Fruit fly (Drosophila melanogaster) whole organism, embryonic: Measurements from ENCODE around the gene CG14715.

Experiments used
- ATbp ChIP-seq: fragments of 200-800 bp; sonication (Bioruptor generic); optimal IDR thresholded peaks from 2 replicates; lab custom pipeline; 2017; ENCODE audit warnings: missing biosample characterization, mild to moderate bottlenecking, missing genetic modification characterization, missing genetic modification reagents
- Asciz ChIP-seq: fragments of 200-800 bp; sonication (Bioruptor generic); optimal IDR thresholded peaks from 2 replicates; lab custom pipeline; 2017; ENCODE audit warnings: missing biosample characterization, mild to moderate bottlenecking, missing genetic modification characterization, missing genetic modification reagents
- B-H1 ChIP-seq: fragments of 200-800 bp; sonication (Bioruptor generic); IDR thresholded peaks from 3 replicates; pipeline ENCODE4 v1.3.6; 2022; ENCODE audit warnings: missing biosample characterization, missing genetic modification characterization
- Bdp1 ChIP-seq: fragments of 200-800 bp; sonication (Bioruptor generic); optimal IDR thresholded peaks from 3 replicates; lab custom pipeline; 2016; ENCODE audit warnings: missing biosample characterization, missing genetic modification characterization
- CG10274 ChIP-seq: fragments of 200-800 bp; sonication (Bioruptor generic); optimal IDR thresholded peaks from 3 replicates; lab custom pipeline; 2017; ENCODE audit warnings: missing biosample characterization, mild to moderate bottlenecking, missing genetic modification characterization
- CG10366 ChIP-seq: fragments of 200-800 bp; sonication (Bioruptor generic); IDR thresholded peaks from 2 replicates; pipeline ENCODE4 v1.3.6; 2022; ENCODE audit warnings: missing biosample characterization, missing genetic modification characterization
- CG11247 ChIP-seq: fragments of 200-800 bp; sonication (Bioruptor generic); IDR thresholded peaks from 2 replicates; pipeline ENCODE4 v1.3.6; 2022; ENCODE audit warnings: missing biosample characterization, missing genetic modification characterization
- CG12071 ChIP-seq: fragments of 200-800 bp; sonication (Bioruptor generic); optimal IDR thresholded peaks from 3 replicates; lab custom pipeline; 2018; ENCODE audit warnings: missing biosample characterization, mild to moderate bottlenecking, missing genetic modification characterization
- CG12104 ChIP-seq: fragments of 200-800 bp; sonication (Bioruptor generic); optimal IDR thresholded peaks from 3 replicates; lab custom pipeline; 2016; ENCODE audit warnings: missing biosample characterization, missing genetic modification characterization
- CG13296 ChIP-seq: fragments of 200-800 bp; sonication (Bioruptor generic); optimal IDR thresholded peaks from 3 replicates; lab custom pipeline; 2018; ENCODE audit warnings: missing biosample characterization, mild to moderate bottlenecking, missing genetic modification characterization
- CG15011 ChIP-seq: fragments of 200-800 bp; sonication (Bioruptor generic); optimal IDR thresholded peaks from 3 replicates; lab custom pipeline; 2018; ENCODE audit warnings: missing biosample characterization, mild to moderate bottlenecking, missing genetic modification characterization
- CG17385 ChIP-seq: fragments of 200-800 bp; sonication (Bioruptor generic); optimal IDR thresholded peaks from 3 replicates; lab custom pipeline; 2018; ENCODE audit warnings: missing biosample characterization, mild to moderate bottlenecking, missing genetic modification characterization
- CG18764 ChIP-seq: fragments of 200-800 bp; sonication (Bioruptor generic); optimal IDR thresholded peaks from 3 replicates; lab custom pipeline; 2016; ENCODE audit warnings: missing biosample characterization, missing genetic modification characterization
- CG3281 ChIP-seq: fragments of 200-800 bp; sonication (Bioruptor generic); optimal IDR thresholded peaks from 3 replicates; lab custom pipeline; 2017; ENCODE audit warnings: missing biosample characterization, mild to moderate bottlenecking, missing genetic modification characterization
- CG3847 ChIP-seq: fragments of 200-800 bp; sonication (Bioruptor generic); IDR thresholded peaks from 2 replicates; pipeline ENCODE4 v1.3.6; 2022; ENCODE audit warnings: missing biosample characterization, missing genetic modification characterization
- CG4617 ChIP-seq: fragments of 200-800 bp; sonication (Bioruptor generic); optimal IDR thresholded peaks from 3 replicates; lab custom pipeline; 2016; ENCODE audit warnings: missing biosample characterization, missing genetic modification characterization, borderline replicate concordance
- CG4820 ChIP-seq: fragments of 200-800 bp; sonication (Bioruptor generic); optimal IDR thresholded peaks from 3 replicates; lab custom pipeline; 2016; ENCODE audit warnings: missing biosample characterization, missing genetic modification characterization
- CG5953 ChIP-seq: fragments of 200-800 bp; sonication (Bioruptor generic); IDR thresholded peaks from 2 replicates; pipeline ENCODE4 v1.3.6; 2022; ENCODE audit warnings: missing biosample characterization, missing genetic modification characterization
- CG6689 ChIP-seq: fragments of 200-800 bp; sonication (Bioruptor generic); IDR thresholded peaks from 2 replicates; pipeline ENCODE4 v1.3.6; 2022; ENCODE audit warnings: missing biosample characterization, missing genetic modification characterization
- CG6791 ChIP-seq: fragments of 200-800 bp; sonication (Bioruptor generic); IDR thresholded peaks from 3 replicates; pipeline ENCODE4 v1.3.6; 2022; ENCODE audit warnings: missing biosample characterization, missing genetic modification characterization; ENCODE audit not compliant: partially characterized antibody
- CG7928 ChIP-seq: fragments of 200-800 bp; sonication (Bioruptor generic); optimal IDR thresholded peaks from 2 replicates; lab custom pipeline; 2017; ENCODE audit warnings: missing biosample characterization, mild to moderate bottlenecking, missing genetic modification characterization
- CoRest ChIP-seq: fragments of 200-800 bp; sonication (Bioruptor generic); optimal IDR thresholded peaks from 3 replicates; lab custom pipeline; 2018; ENCODE audit warnings: missing biosample characterization, mild to moderate bottlenecking, missing genetic modification characterization, moderate library complexity
- Gug ChIP-seq: fragments of 200-800 bp; sonication (Bioruptor generic); IDR thresholded peaks from 4 replicates; pipeline ENCODE4 v1.3.6; 2022; ENCODE audit warnings: missing biosample characterization, missing genetic modification characterization
- HLH54F ChIP-seq: fragments of 200-800 bp; sonication (Bioruptor generic); optimal IDR thresholded peaks from 3 replicates; lab custom pipeline; 2016; ENCODE audit warnings: missing biosample characterization, missing genetic modification characterization
- Lhr ChIP-seq: fragments of 200-800 bp; sonication (Bioruptor generic); optimal IDR thresholded peaks from 3 replicates; lab custom pipeline; 2017; ENCODE audit warnings: mild to moderate bottlenecking, missing biosample characterization, missing genetic modification reagents, missing genetic modification characterization
- MBD-R2 ChIP-seq: fragments of 200-800 bp; sonication (Bioruptor generic); IDR thresholded peaks from 2 replicates; pipeline ENCODE4 v1.3.6; 2022; ENCODE audit warnings: missing biosample characterization, missing genetic modification characterization
- Mes4 ChIP-seq: fragments of 200-800 bp; sonication (Bioruptor generic); optimal IDR thresholded peaks from 2 replicates; lab custom pipeline; 2016; ENCODE audit warnings: missing biosample characterization, missing genetic modification characterization
- NFAT ChIP-seq: fragments of 200-800 bp; sonication (Bioruptor generic); IDR thresholded peaks from 2 replicates; pipeline ENCODE4 v1.3.6; 2022; ENCODE audit warnings: missing biosample characterization, missing genetic modification characterization
- PHDP ChIP-seq: fragments of 200-800 bp; sonication (Bioruptor generic); optimal IDR thresholded peaks from 3 replicates; lab custom pipeline; 2018; ENCODE audit warnings: missing biosample characterization, mild to moderate bottlenecking, missing genetic modification characterization, moderate library complexity
- Ravus ChIP-seq: fragments of 200-800 bp; sonication (Bioruptor generic); IDR thresholded peaks from 2 replicates; pipeline ENCODE4 v1.3.6; 2022; ENCODE audit warnings: missing biosample characterization, missing genetic modification characterization
- Scr ChIP-seq: fragments of 200-800 bp; sonication (Bioruptor generic); IDR thresholded peaks from 2 replicates; pipeline ENCODE4 v1.3.6; 2022; ENCODE audit warnings: missing biosample characterization, missing genetic modification characterization; ENCODE audit not compliant: partially characterized antibody
- Ssrp ChIP-seq: fragments of 200-800 bp; sonication (Bioruptor generic); optimal IDR thresholded peaks from 2 replicates; lab custom pipeline; 2018; ENCODE audit warnings: missing biosample characterization, mild to moderate bottlenecking, missing genetic modification characterization, moderate library complexity
- ash1 ChIP-seq: fragments of 200-800 bp; sonication (Bioruptor generic); optimal IDR thresholded peaks from 2 replicates; lab custom pipeline; 2018; ENCODE audit warnings: missing biosample characterization, mild to moderate bottlenecking, missing genetic modification characterization
- corto ChIP-seq: fragments of 200-800 bp; sonication (Bioruptor generic); optimal IDR thresholded peaks from 2 replicates; lab custom pipeline; 2016; ENCODE audit warnings: missing biosample characterization, mild to moderate bottlenecking, missing genetic modification characterization, moderate library complexity
- dpn ChIP-seq, 2 experiments: fragments of 200-800 bp; sonication (Bioruptor generic); optimal IDR thresholded peaks; 3 replicates each; lab custom pipeline; 2016; ENCODE audit warnings: missing biosample characterization in 2 of 2, missing genetic modification characterization in 2 of 2
- eve ChIP-seq, 2 experiments: fragments of >200 bp; optimal IDR thresholded peaks; 2 replicates each; lab custom pipeline; 2017; ENCODE audit warnings: missing biosample characterization in 2 of 2, missing genetic modification characterization in 2 of 2
- gcm2 ChIP-seq: fragments of 200-800 bp; sonication (Bioruptor generic); optimal IDR thresholded peaks from 2 replicates; lab custom pipeline; 2016; ENCODE audit warnings: missing biosample characterization, missing genetic modification characterization
- kay ChIP-seq: fragments of 200-800 bp; sonication (Bioruptor generic); optimal IDR thresholded peaks from 2 replicates; lab custom pipeline; 2016; ENCODE audit warnings: missing biosample characterization, missing genetic modification characterization
- lmd ChIP-seq: fragments of 200-800 bp; sonication (Bioruptor generic); IDR thresholded peaks from 2 replicates; pipeline ENCODE4 v1.3.6; 2022; ENCODE audit warnings: missing biosample characterization, missing genetic modification characterization
- mirr ChIP-seq: fragments of 200-800 bp; sonication (Bioruptor generic); optimal IDR thresholded peaks from 3 replicates; lab custom pipeline; 2018; ENCODE audit warnings: missing biosample characterization, mild to moderate bottlenecking, missing genetic modification characterization
- p53 ChIP-seq: fragments of 200-800 bp; sonication (Bioruptor generic); optimal IDR thresholded peaks from 2 replicates; lab custom pipeline; 2016; ENCODE audit warnings: missing biosample characterization, missing genetic modification characterization
- pnt ChIP-seq: fragments of 200-800 bp; sonication (Bioruptor generic); optimal IDR thresholded peaks from 3 replicates; lab custom pipeline; 2016; ENCODE audit warnings: missing biosample characterization, missing genetic modification characterization
- run ChIP-seq: fragments of 200-800 bp; sonication (Bioruptor generic); optimal IDR thresholded peaks from 3 replicates; lab custom pipeline; 2018; ENCODE audit warnings: missing biosample characterization, mild to moderate bottlenecking, missing genetic modification characterization
- sc ChIP-seq, 3 experiments: fragments of >200 bp in 2 of 3; fragments of 200-800 bp in 1 of 3; sonication (Bioruptor generic) in 1 of 3; optimal IDR thresholded peaks; 2 replicates in 2 of 3; 3 replicates in 1 of 3; lab custom pipeline; 2017; ENCODE audit warnings: mild to moderate bottlenecking in 1 of 3, missing biosample characterization in 1 of 3, missing genetic modification characterization in 1 of 3, missing genetic modification reagents in 1 of 3
- sens ChIP-seq: fragments of 200-800 bp; sonication (Bioruptor generic); peaks from one replicate; lab custom pipeline; 2016; ENCODE audit warnings: missing biosample characterization, missing genetic modification characterization
- sima ChIP-seq: fragments of 200-800 bp; sonication (Bioruptor generic); optimal IDR thresholded peaks from 2 replicates; lab custom pipeline; 2016; ENCODE audit warnings: missing biosample characterization, missing genetic modification characterization
- sr ChIP-seq: fragments of 200-800 bp; sonication (Bioruptor generic); IDR thresholded peaks from 3 replicates; pipeline ENCODE4 v1.3.6; 2022; ENCODE audit warnings: missing biosample characterization, missing genetic modification characterization
- tna ChIP-seq: fragments of 200-800 bp; sonication (Bioruptor generic); IDR thresholded peaks from 2 replicates; pipeline ENCODE4 v1.3.6; 2022; ENCODE audit warnings: missing biosample characterization, missing genetic modification characterization; ENCODE audit not compliant: partially characterized antibody
- twi ChIP-seq: fragments of 200-800 bp; optimal IDR thresholded peaks from 2 replicates; lab custom pipeline; 2019; ENCODE audit warnings: missing biosample characterization, mild to moderate bottlenecking, missing genetic modification characterization, moderate library complexity
- zen ChIP-seq: fragments of 200-800 bp; sonication (Bioruptor generic); optimal IDR thresholded peaks from 3 replicates; lab custom pipeline; 2018; ENCODE audit warnings: missing biosample characterization, mild to moderate bottlenecking, missing genetic modification characterization, moderate library complexity
- zfh1 ChIP-seq: fragments of 200-800 bp; sonication (Bioruptor generic); IDR thresholded peaks from 3 replicates; pipeline ENCODE4 v1.3.6; 2022; ENCODE audit warnings: missing biosample characterization, missing genetic modification characterization

Gene CG14715

DNA sequence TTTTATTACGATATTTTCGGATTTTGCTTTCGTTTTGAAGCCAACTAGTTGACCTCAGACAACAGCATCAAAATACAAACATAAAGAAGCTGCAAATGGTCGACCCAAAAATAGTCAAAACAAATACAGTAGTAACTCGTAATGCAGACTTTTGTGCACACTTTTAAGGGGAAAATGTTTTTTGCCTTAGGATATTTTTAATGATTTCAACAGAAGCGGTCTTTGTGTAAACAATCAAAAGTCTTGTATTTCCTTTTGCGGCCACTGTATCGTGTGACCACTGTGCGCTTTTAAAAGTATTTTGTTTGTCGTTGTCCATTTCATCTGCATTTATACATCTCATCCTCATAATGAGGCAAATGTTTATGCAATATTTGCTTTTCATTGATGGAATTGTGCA, 24.6 kb upstream of the CG14715 start (continued):
- TF ChIP-seq CG6689 (peak; percentile 95), run (tag; lab: Kevin White, UChicago) (peak; percentile 86), CG10274 (GFP tag; lab: Kevin White, UChicago) (peak; percentile 85), CG15011 (GFP tag; lab: Kevin White, UChicago) (peak; percentile 91), CG12071 (peak; percentile 97), PHDP (tag; lab: Kevin White, UChicago) (peak; percentile 96), B-H1 (GFP tag; lab: Robert Waterston, UW) (peak; percentile 95), Scr (GFP tag; lab: Robert Waterston, UW) (no peak), ash1 (peak; percentile 73), kay (GFP tag; lab: Kevin White, UChicago) (peak; percentile 84), p53 (GFP tag; lab: Kevin White, UChicago) (peak; percentile 89), mirr (GFP tag; lab: Kevin White, UChicago) (peak; percentile 98), CG6791 (GFP tag; lab: Robert Waterston, UW) (no peak), Mes4 (GFP tag; lab: Kevin White, UChicago) (peak; percentile 87), CG5953 (GFP tag; lab: Robert Waterston, UW) (peak; percentile 95), dpn (GFP tag; optimal IDR thresholded peaks at IDR 0.05; lab: Kevin White, UChicago) (peak; percentile 98), corto (GFP tag; lab: Kevin White, UChicago) (no peak), CG12104 (GFP tag; lab: Kevin White, UChicago) (peak; percentile 95), zfh1 (GFP tag; lab: Robert Waterston, UW) (peak; percentile 97), CG11247 (GFP tag; lab: Robert Waterston, UW) (peak; percentile 98), Gug (GFP tag; lab: Robert Waterston, UW) (peak; percentile 98), Lhr (peak; percentile 40), pnt (peak; percentile 96), sc (optimal IDR thresholded peaks at IDR 0.05; lab: Kevin White, UChicago) (no peak), sc (GFP tag; optimal IDR thresholded peaks at IDR 0.05; lab: Kevin White, UChicago) (peak; percentile 66), Ssrp (tag; lab: Kevin White, UChicago) (peak; percentile 89), CG17385 (GFP tag; lab: Kevin White, UChicago) (peak; percentile 93), zen (peak; percentile 86), CG4617 (GFP tag; lab: Kevin White, UChicago) (peak; percentile 83), Ravus (GFP tag; lab: Robert Waterston, UW) (peak; percentile 93), sr (peak; percentile 93), Bdp1 (GFP tag; lab: Kevin White, UChicago) (peak; percentile 82), ATbp (peak; percentile 86), CG7928 (GFP tag; lab: Kevin White, UChicago) (peak; percentile 81), CG3847 (GFP tag; lab: Robert Waterston, UW) (peak; percentile 98), CG4820 (peak; percentile 93), sens (GFP tag; lab: Kevin White, UChicago) (peak; percentile 99), CG13296 (GFP tag; lab: Kevin White, UChicago) (peak; percentile 97), tna (GFP tag; lab: Robert Waterston, UW) (no peak), lmd (GFP tag; lab: Robert Waterston, UW) (peak; percentile 98), NFAT (GFP tag; lab: Robert Waterston, UW) (peak; percentile 99), CG18764 (GFP tag; lab: Kevin White, UChicago) (peak; percentile 92), CG3281 (GFP tag; lab: Kevin White, UChicago) (peak; percentile 96), HLH54F (GFP tag; lab: Kevin White, UChicago) (peak; percentile 97), MBD-R2 (peak; percentile 94), CoRest (peak; percentile 96), Asciz (GFP tag; lab: Kevin White, UChicago) (peak; percentile 89), twi (tag; lab: Kevin White, UChicago) (peak; percentile 82), gcm2 (GFP tag; lab: Kevin White, UChicago) (peak; percentile 96), eve (GFP tag; optimal IDR thresholded peaks at IDR 0.05; lab: Kevin White, UChicago) (peak in 1 of 2 experiments; percentile 98), CG10366 (peak; percentile 98), sima (peak; percentile 84)
